Worm (Caenorhabditis elegans): ENCODE data around the gene acox-3.

DNA sequence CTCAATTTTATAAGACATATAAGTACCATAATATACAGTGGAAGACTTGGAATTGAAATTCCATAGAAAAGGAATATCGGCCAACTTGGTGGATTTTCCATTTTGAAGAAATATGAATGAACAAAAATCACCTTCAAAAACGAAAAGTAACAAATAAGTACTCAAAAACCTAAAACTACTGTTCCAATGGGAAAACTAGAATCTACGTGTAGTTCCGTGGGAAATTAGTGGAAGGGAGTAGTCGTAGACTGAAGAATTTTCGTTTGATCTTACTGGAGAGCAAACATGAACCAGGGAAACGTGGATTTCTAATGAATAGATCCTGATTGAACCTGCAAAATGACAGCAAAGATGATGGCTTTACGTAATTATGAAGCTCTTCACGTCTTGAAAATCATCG lies 23.6 kb upstream of the acox-3 start, which contains the start of gene srv-31:
- TF ChIP-seq ces-1 (GFP tag; optimal IDR thresholded peaks at IDR 0.05) (no peak), mep-1 (tag; optimal IDR thresholded peaks at IDR 0.05) (no peak), nhr-28 (tag; optimal IDR thresholded peaks at IDR 0.05) (no peak), pha-4 (tag; optimal IDR thresholded peaks at IDR 0.05) (no peak), zip-8 (tag; optimal IDR thresholded peaks at IDR 0.05) (no peak), elt-1 (tag; optimal IDR thresholded peaks at IDR 0.05; ENCODE audit: borderline replicate concordance, insufficient read depth) (no peak), nhr-12 (tag; optimal IDR thresholded peaks at IDR 0.05) (no peak), lin-13 (tag; optimal IDR thresholded peaks at IDR 0.05) (no peak), ztf-11 (tag; optimal IDR thresholded peaks at IDR 0.05) (no peak), snpc-4 (tag; optimal IDR thresholded peaks at IDR 0.05) (no peak)
